Fruit fly (Drosophila melanogaster): ENCODE measurements around the gene CG8475.

DNA sequence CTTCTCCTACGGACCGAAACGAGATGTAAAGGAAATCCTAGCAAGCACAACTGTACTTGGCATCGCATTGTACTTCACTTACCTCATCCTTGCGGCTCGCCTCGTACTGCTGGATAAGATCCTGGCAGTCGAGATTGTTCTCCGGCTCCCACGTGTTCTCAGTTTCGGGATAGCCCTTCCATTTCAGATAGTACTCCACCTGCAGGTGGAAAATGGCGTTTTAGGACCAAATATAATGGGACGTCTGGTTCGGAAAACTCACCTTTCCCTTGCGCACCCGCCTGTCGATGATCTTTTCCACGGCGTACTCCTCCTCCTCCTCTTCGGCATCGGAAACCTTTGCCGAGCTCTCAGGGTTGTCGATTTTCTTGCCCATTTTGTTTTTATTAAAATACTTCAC, 13.8 kb upstream of the CG8475 start:
- TF ChIP-seq Dll (optimal IDR thresholded peaks at IDR 0.05): no peak
- no peak for TF ChIP-seq psq (optimal IDR thresholded peaks at IDR 0.05)
- TF ChIP-seq CG8478 (optimal IDR thresholded peaks at IDR 0.05): no peak
- no peak for TF ChIP-seq EcR (GFP tag; optimal IDR thresholded peaks at IDR 0.05)
- TF ChIP-seq pan (optimal IDR thresholded peaks at IDR 0.05): no peak

Data from whole organism.